Worm (Caenorhabditis elegans): ENCODE measurements around the gene F33G12.6.

- TF ChIP-seq elt-1 (tag; optimal IDR thresholded peaks at IDR 0.05; ENCODE audit: borderline replicate concordance, insufficient read depth): no peak
- no peak for TF ChIP-seq cnd-1 (tag; optimal IDR thresholded peaks at IDR 0.05)
Observed at ce11 chrII:5046209-5047200, 3.2 kb upstream of the F33G12.6 start.
